Fruit fly (Drosophila melanogaster) whole organism, wandering third instar larva: ENCODE results near the gene Fum3.
A peak's percentile ranks its signal among the peaks of the same experiment; 100 is the strongest.

Experiments
- Abd-B ChIP-seq: fragments of >200 bp; optimal IDR thresholded peaks from 2 replicates; lab custom pipeline; 2017; ENCODE audit warnings: missing biosample characterization, missing genetic modification characterization
- CG32264 ChIP-seq: fragments of 200-800 bp; sonication (Bioruptor generic); optimal IDR thresholded peaks from 2 replicates; lab custom pipeline; 2016; ENCODE audit warnings: missing biosample characterization, missing genetic modification characterization
- Dfd ChIP-seq: fragments of >200 bp; optimal IDR thresholded peaks from 2 replicates; lab custom pipeline; 2017; ENCODE audit warnings: missing biosample characterization, missing genetic modification characterization
- Hnf4 ChIP-seq: fragments of 200-800 bp; sonication (Bioruptor generic); optimal IDR thresholded peaks from 2 replicates; lab custom pipeline; 2016; ENCODE audit warnings: missing biosample characterization, mild to moderate bottlenecking, missing genetic modification characterization
- Hr78 ChIP-seq: fragments of >200 bp; optimal IDR thresholded peaks from 2 replicates; lab custom pipeline; 2017; ENCODE audit warnings: missing biosample characterization, missing genetic modification characterization
- Jra ChIP-seq: sonication (Bioruptor generic); optimal IDR thresholded peaks from 2 replicates; lab custom pipeline; 2016; ENCODE audit warnings: missing biosample characterization, missing genetic modification characterization
- Myc ChIP-seq: fragments of >200 bp; optimal IDR thresholded peaks from 2 replicates; lab custom pipeline; 2017
- h ChIP-seq: fragments of 200-800 bp; sonication (Bioruptor generic); optimal IDR thresholded peaks from 3 replicates; lab custom pipeline; 2016; ENCODE audit warnings: missing biosample characterization, mild to moderate bottlenecking, missing genetic modification characterization
- jim ChIP-seq: fragments of 175-275, 200-325 bp; sonication (Bioruptor generic); optimal IDR thresholded peaks from 2 replicates; lab custom pipeline; 2016; ENCODE audit warnings: missing biosample characterization, mild to moderate bottlenecking, missing genetic modification characterization

dm6 chr3L:11491222-11491873, 25.7 kb upstream of the Fum3 start:
- TF ChIP-seq Hr78 (GFP tag; lab: Kevin White, UChicago) (no peak), Hnf4 (peak; percentile 93), Dfd (no peak), Myc (lab: Kevin White, UChicago) (no peak), Jra (GFP tag; lab: Kevin White, UChicago) (peak; percentile 64), Abd-B (no peak), h (GFP tag; lab: Kevin White, UChicago) (peak; percentile 95), CG32264 (GFP tag; lab: Kevin White, UChicago) (peak; percentile 75), jim (GFP tag; lab: Kevin White, UChicago) (no peak)
